Worm (Caenorhabditis elegans) whole organism, L1 larva: ENCODE data around the gene R09F10.8.
A peak's percentile ranks its signal among the peaks of the same experiment; 100 is the strongest.
"Not testable (repeated sequence)": the region's sequence is repeated elsewhere in the genome, so short reads cannot be mapped to it uniquely, and the experiment has no call there.

ENCODE experiments used
- C04F5.9 ChIP-seq: sonication (generic microtip); optimal IDR thresholded peaks from 2 replicates; lab custom pipeline; 2016; ENCODE audit warnings: missing genetic modification characterization, missing compliant biosample characterization
- F16B12.6 ChIP-seq: fragments of 150-350 bp; optimal IDR thresholded peaks from 2 replicates; lab custom pipeline; 2014; ENCODE audit warnings: missing biosample characterization, missing genetic modification characterization
- alr-1 ChIP-seq: fragments of 200-800 bp; sonication (Bioruptor generic); optimal IDR thresholded peaks from 2 replicates; lab custom pipeline; 2018; ENCODE audit warnings: borderline replicate concordance, mild to moderate bottlenecking, missing genetic modification characterization, missing compliant biosample characterization
- aly-2 ChIP-seq: fragments of 150-350 bp; optimal IDR thresholded peaks from 2 replicates; lab custom pipeline; 2014; ENCODE audit warnings: missing biosample characterization, missing genetic modification characterization
- ama-1 ChIP-seq: fragments of 150-350 bp; optimal IDR thresholded peaks from 2 replicates; lab custom pipeline; 2014
- ceh-82 ChIP-seq, 3 experiments: fragments of 150-350 bp in 1 of 3; sonication (generic microtip) in 2 of 3; optimal IDR thresholded peaks; 2 replicates each; lab custom pipeline; 2014 to 2017; ENCODE audit warnings: missing biosample characterization in 3 of 3, missing genetic modification characterization in 3 of 3
- ceh-90 ChIP-seq: sonication (generic microtip); optimal IDR thresholded peaks from 2 replicates; lab custom pipeline; 2016; ENCODE audit warnings: missing genetic modification characterization, missing compliant biosample characterization
- efl-1 ChIP-seq, 4 experiments: fragments of 150-350 bp; optimal IDR thresholded peaks in 3 of 4; peaks in 1 of 4; 1 replicate in 1 of 4; 2 replicates in 3 of 4; lab custom pipeline; 2014; ENCODE audit warnings: missing biosample characterization in 2 of 4, missing genetic modification characterization in 2 of 4, missing genetic modification reagents in 2 of 4
- egl-13 ChIP-seq: sonication (generic microtip); optimal IDR thresholded peaks from 2 replicates; lab custom pipeline; 2016; ENCODE audit warnings: missing genotype, missing genetic modification reagents, missing genetic modification characterization, missing compliant biosample characterization
- egl-27 ChIP-seq, 2 experiments: fragments of 150-350 bp in 1 of 2; sonication (generic microtip); optimal IDR thresholded peaks; 3 replicates each; lab custom pipeline; 2017 to 2018; ENCODE audit warnings: missing biosample characterization in 2 of 2, missing genetic modification characterization in 2 of 2, missing genetic modification reagents in 2 of 2
- elt-2 ChIP-seq: sonication (generic microtip); optimal IDR thresholded peaks from 2 replicates; lab custom pipeline; 2016; ENCODE audit warnings: missing genetic modification characterization, mild to moderate bottlenecking, inconsistent platforms, missing compliant biosample characterization, missing genetic modification reagents
- fkh-10 ChIP-seq: sonication (generic microtip); optimal IDR thresholded peaks from 2 replicates; lab custom pipeline; 2017; ENCODE audit warnings: missing biosample characterization, missing genetic modification reagents, missing genetic modification characterization
- hlh-17 ChIP-seq: fragments of 200-800 bp; sonication (Bioruptor generic); optimal IDR thresholded peaks from 2 replicates; lab custom pipeline; 2018; ENCODE audit warnings: missing genetic modification characterization, mild to moderate bottlenecking, missing compliant biosample characterization, moderate library complexity, borderline replicate concordance
- hlh-4 ChIP-seq: sonication (generic microtip); optimal IDR thresholded peaks from 2 replicates; lab custom pipeline; 2016; ENCODE audit warnings: mild to moderate bottlenecking, missing genetic modification characterization, missing compliant biosample characterization
- isw-1 ChIP-seq: fragments of 200-800 bp; sonication (Bioruptor generic); IDR thresholded peaks from 2 replicates; pipeline ENCODE4 v1.3.6; 2022; ENCODE audit warnings: missing genetic modification characterization, missing compliant biosample characterization
- jun-1 ChIP-seq: fragments of 150-350 bp; optimal IDR thresholded peaks from 2 replicates; lab custom pipeline; 2014; ENCODE audit warnings: missing biosample characterization, missing genetic modification reagents, missing genetic modification characterization
- lir-3 ChIP-seq: sonication (generic microtip); optimal IDR thresholded peaks from 2 replicates; lab custom pipeline; 2016; ENCODE audit warnings: mild to moderate bottlenecking, missing genetic modification characterization, moderate library complexity, missing compliant biosample characterization; ENCODE audit not compliant: poor library complexity
- nhr-11 ChIP-seq: fragments of 150-350 bp; optimal IDR thresholded peaks from 2 replicates; lab custom pipeline; 2014; ENCODE audit warnings: missing biosample characterization, missing genetic modification characterization
- nhr-12 ChIP-seq: sonication (generic microtip); optimal IDR thresholded peaks from 2 replicates; lab custom pipeline; 2017; ENCODE audit warnings: missing biosample characterization, missing genetic modification characterization
- nhr-19 ChIP-seq: fragments of 200-800 bp; sonication (Bioruptor generic); conservative IDR thresholded peaks from 2 replicates; pipeline ENCODE4 v1.3.6; 2022; ENCODE audit warnings: missing genetic modification characterization, missing compliant biosample characterization
- nhr-20 ChIP-seq: sonication (generic microtip); optimal IDR thresholded peaks from 2 replicates; lab custom pipeline; 2016; ENCODE audit warnings: mild to moderate bottlenecking, missing genetic modification characterization, missing compliant biosample characterization
- nhr-47 ChIP-seq: sonication (generic microtip); optimal IDR thresholded peaks from 2 replicates; lab custom pipeline; 2016; ENCODE audit warnings: mild to moderate bottlenecking, missing genetic modification characterization, moderate library complexity, missing compliant biosample characterization
- nhr-76 ChIP-seq: sonication (generic microtip); optimal IDR thresholded peaks from 2 replicates; lab custom pipeline; 2017; ENCODE audit warnings: missing biosample characterization, missing genetic modification characterization
- nhr-77 ChIP-seq: fragments of 150-350 bp; optimal IDR thresholded peaks from 2 replicates; lab custom pipeline; 2014; ENCODE audit warnings: missing biosample characterization, missing genetic modification characterization
- nhr-84 ChIP-seq: sonication (generic microtip); optimal IDR thresholded peaks from 2 replicates; lab custom pipeline; 2017; ENCODE audit warnings: missing biosample characterization, missing genetic modification characterization
- nhr-85 ChIP-seq: sonication (generic microtip); peaks from one replicate; lab custom pipeline; 2016; ENCODE audit warnings: missing genetic modification characterization, inconsistent platforms, missing compliant biosample characterization
- nhr-90 ChIP-seq: sonication (generic microtip); optimal IDR thresholded peaks from 2 replicates; lab custom pipeline; 2016; ENCODE audit warnings: mild to moderate bottlenecking, missing genetic modification characterization, missing compliant biosample characterization; ENCODE audit not compliant: poor library complexity
- rnt-1 ChIP-seq: sonication (generic microtip); optimal IDR thresholded peaks from 2 replicates; lab custom pipeline; 2016; ENCODE audit warnings: mild to moderate bottlenecking, missing genetic modification characterization, moderate library complexity, missing compliant biosample characterization
- sox-4 ChIP-seq: sonication (generic microtip); optimal IDR thresholded peaks from 2 replicates; lab custom pipeline; 2016; ENCODE audit warnings: missing genetic modification characterization, missing compliant biosample characterization
- unc-62 ChIP-seq: fragments of 150-350 bp; optimal IDR thresholded peaks from 2 replicates; lab custom pipeline; 2014; ENCODE audit warnings: missing biosample characterization, missing genetic modification reagents, missing genetic modification characterization
- xbp-1 ChIP-seq: sonication (generic microtip); optimal IDR thresholded peaks from 2 replicates; lab custom pipeline; 2016; ENCODE audit warnings: missing genetic modification characterization, missing compliant biosample characterization
- zag-1 ChIP-seq: fragments of 150-350 bp; optimal IDR thresholded peaks from 2 replicates; lab custom pipeline; 2014; ENCODE audit warnings: missing biosample characterization, missing genetic modification characterization
- ztf-4 ChIP-seq: fragments of 150-350 bp; optimal IDR thresholded peaks from 2 replicates; lab custom pipeline; 2014; ENCODE audit warnings: missing biosample characterization, missing genetic modification characterization

The R09F10.8 gene

ce11 chrX:8327800-8328199, 1.5 kb upstream of the R09F10.8 start, which contains the start of gene F55E10.4:
Gene F55E10.4 (minus strand): TSS chrX:8327900.
- TF ChIP-seq jun-1 (tag; lab: Kevin White, UChicago) (no peak), C04F5.9 (tag; lab: Kevin White, UChicago) (no peak), egl-27 (tag; optimal IDR thresholded peaks at IDR 0.05; lab: Kevin White, UChicago) (no peak), nhr-20 (tag; lab: Kevin White, UChicago) (no peak), sox-4 (tag; lab: Kevin White, UChicago) (no peak), F16B12.6 (tag; lab: Kevin White, UChicago) (no peak)

DNA sequence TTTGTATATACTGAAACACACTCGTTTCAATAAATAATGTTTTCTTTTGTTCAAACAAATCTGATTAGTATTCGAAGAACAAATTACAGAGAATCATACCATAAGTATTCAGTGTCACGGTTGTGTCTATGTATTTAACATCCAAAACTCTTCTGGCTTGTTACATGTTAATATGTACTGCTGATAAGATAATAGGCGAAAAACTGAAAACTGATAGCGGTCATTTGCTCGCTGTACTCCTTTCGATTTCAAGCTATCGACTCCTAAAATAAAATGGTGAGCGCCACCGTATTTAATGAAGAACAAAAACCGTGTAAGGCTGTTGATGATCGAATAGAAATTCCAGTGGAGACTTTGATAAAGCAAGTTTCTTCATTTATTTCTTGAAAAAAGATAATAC, 2.9 kb downstream of the R09F10.8 start, which contains the start of gene R09F10.1:
TSS of gene R09F10.1 (plus strand) at position 222 of the 400 bp plus-strand sequence.
- TF ChIP-seq aly-2 (tag; lab: Kevin White, UChicago) (no peak), elt-2 (tag; lab: Kevin White, UChicago) (peak; percentile 58), ama-1 (lab: Kevin White, UChicago) (no peak), alr-1 (tag; lab: Kevin White, UChicago) (no peak), ztf-4 (no peak), hlh-4 (tag; lab: Kevin White, UChicago) (no peak), xbp-1 (tag; lab: Kevin White, UChicago) (no peak), efl-1 (optimal IDR thresholded peaks at IDR 0.05; lab: Kevin White, UChicago) (no peak), efl-1 (GFP tag; optimal IDR thresholded peaks at IDR 0.05 in 1 of 2; lab: Kevin White, UChicago) (peak in 1 of 2 experiments; percentile 7)

ce11 chrX:8321811-8322210, 4.4 kb downstream of the R09F10.8 start, which contains the start of gene abu-9:
Gene abu-9 (plus strand): TSS chrX:8322111.
- not testable (repeated sequence) for TF ChIP-seq fkh-10 (GFP tag; lab: Kevin White, UChicago); nhr-12 (tag; lab: Kevin White, UChicago); ceh-90 (tag; lab: Kevin White, UChicago)
- TF ChIP-seq, all 84 proteins: peak for 0; not testable (repeated sequence) for 84

- TF ChIP-seq alr-1 (tag; lab: Kevin White, UChicago) (no peak), nhr-11 (tag; lab: Kevin White, UChicago) (no peak), lir-3 (tag; lab: Kevin White, UChicago) (no peak), isw-1 (GFP tag; lab: Robert Waterston, UW) (no peak), nhr-85 (no peak), hlh-17 (GFP tag; lab: Kevin White, UChicago) (no peak), nhr-84 (tag; lab: Kevin White, UChicago) (no peak), nhr-90 (no peak), nhr-19 (GFP tag; lab: Robert Waterston, UW) (no peak), unc-62 (GFP tag; lab: Kevin White, UChicago) (no peak)
Observed at ce11 chrX:8320889-8321288, 5.4 kb downstream of the R09F10.8 start, which contains the start of gene pqn-57. Gene pqn-57 (minus strand): TSS chrX:8320989.

ce11 chrX:8318950-8319349, 7.3 kb downstream of the R09F10.8 start, which contains the start of gene srh-11:
Gene srh-11 (minus strand): TSS chrX:8319050.
- TF ChIP-seq nhr-47 (tag; lab: Kevin White, UChicago) (no peak), nhr-19 (GFP tag; lab: Robert Waterston, UW) (no peak), nhr-85 (no peak), ceh-82 (tag; optimal IDR thresholded peaks at IDR 0.05; lab: Kevin White, UChicago) (no peak), nhr-77 (tag; lab: Kevin White, UChicago) (no peak), ztf-4 (no peak), zag-1 (tag; lab: Kevin White, UChicago) (no peak), F16B12.6 (tag; lab: Kevin White, UChicago) (no peak), nhr-76 (tag; lab: Kevin White, UChicago) (no peak), egl-13 (tag; lab: Kevin White, UChicago) (no peak), rnt-1 (tag; lab: Kevin White, UChicago) (no peak)
